Worm (Caenorhabditis elegans) whole organism, young adult: ENCODE results near the gene Y53G8AR.6.

Experiments used
- B0336.3 ChIP-seq: fragments of 200-800 bp; sonication (Bioruptor generic); IDR thresholded peaks from 2 replicates; pipeline ENCODE4 v1.3.6; 2022; ENCODE audit warnings: missing genetic modification characterization, missing compliant biosample characterization
- D2030.7 ChIP-seq: fragments of 200-800 bp; sonication (Bioruptor generic); IDR thresholded peaks from 2 replicates; pipeline ENCODE4 v1.3.6; 2022; ENCODE audit warnings: missing genetic modification reagents, missing genetic modification characterization, missing compliant biosample characterization
- F33H1.4 ChIP-seq: fragments of 200-800 bp; sonication (Bioruptor generic); IDR thresholded peaks from 2 replicates; pipeline ENCODE4 v1.3.6; 2022; ENCODE audit warnings: missing genetic modification reagents, missing genetic modification characterization, missing compliant biosample characterization
- F55B11.4 ChIP-seq: sonication (generic microtip); optimal IDR thresholded peaks from 2 replicates; lab custom pipeline; 2016; ENCODE audit warnings: missing compliant biosample characterization, missing genetic modification characterization, borderline replicate concordance; ENCODE audit not compliant: insufficient read depth
- K11D2.4 ChIP-seq: fragments of 200-800 bp; sonication (Bioruptor generic); IDR thresholded peaks from 2 replicates; pipeline ENCODE4 v1.3.6; 2022; ENCODE audit warnings: missing genetic modification reagents, missing genetic modification characterization, missing compliant biosample characterization
- Y53G8AR.9 ChIP-seq: fragments of 200-800 bp; sonication (Bioruptor generic); conservative IDR thresholded peaks from 2 replicates; pipeline ENCODE4 v1.3.6; 2022; ENCODE audit warnings: missing genetic modification reagents, missing genetic modification characterization, missing compliant biosample characterization
- ZK185.1 ChIP-seq: sonication (generic microtip); optimal IDR thresholded peaks from 2 replicates; lab custom pipeline; 2016; ENCODE audit warnings: mild to moderate bottlenecking, missing genetic modification characterization, missing compliant biosample characterization; ENCODE audit not compliant: poor library complexity, severe bottlenecking
- ceh-91 ChIP-seq: fragments of 200-800 bp; sonication (Bioruptor generic); IDR thresholded peaks from 2 replicates; pipeline ENCODE4 v1.3.6; 2022; ENCODE audit warnings: missing genetic modification reagents, missing genetic modification characterization, missing compliant biosample characterization
- dpl-1 ChIP-seq: fragments of 150-350 bp; optimal IDR thresholded peaks from 2 replicates; lab custom pipeline; 2014; ENCODE audit warnings: missing biosample characterization, missing genetic modification reagents, missing genetic modification characterization
- efl-1 ChIP-seq: fragments of 150-350 bp; optimal IDR thresholded peaks from 2 replicates; lab custom pipeline; 2014; ENCODE audit warnings: missing biosample characterization, missing genetic modification reagents, missing genetic modification characterization
- egrh-3 ChIP-seq: fragments of 200-800 bp; sonication (Bioruptor generic); IDR thresholded peaks from 2 replicates; pipeline ENCODE4 v1.3.6; 2022; ENCODE audit warnings: missing genetic modification reagents, missing genetic modification characterization, missing compliant biosample characterization
- fkh-3 ChIP-seq: sonication (generic microtip); optimal IDR thresholded peaks from 2 replicates; lab custom pipeline; 2016; ENCODE audit warnings: mild to moderate bottlenecking, missing genetic modification characterization, missing compliant biosample characterization
- hmg-1.2 ChIP-seq: fragments of 200-800 bp; sonication (Bioruptor generic); IDR thresholded peaks from 2 replicates; pipeline ENCODE4 v1.3.6; 2022; ENCODE audit warnings: missing genetic modification reagents, missing genetic modification characterization, missing compliant biosample characterization
- let-607 ChIP-seq, 2 experiments: fragments of 200-800 bp in 1 of 2; sonication (Bioruptor generic) in 1 of 2; sonication (generic microtip) in 1 of 2; optimal IDR thresholded peaks; 2 replicates each; lab custom pipeline; 2016 to 2018; ENCODE audit warnings: mild to moderate bottlenecking in 2 of 2, missing compliant biosample characterization in 2 of 2, missing genetic modification characterization in 2 of 2, moderate library complexity in 2 of 2, missing genotype in 1 of 2
- lin-40 ChIP-seq: sonication (generic microtip); optimal IDR thresholded peaks from 2 replicates; lab custom pipeline; 2016; ENCODE audit warnings: missing genetic modification characterization, mild to moderate bottlenecking, missing compliant biosample characterization, missing genotype, missing genetic modification reagents
- lin-54 ChIP-seq: fragments of 200-800 bp; sonication (Bioruptor generic); optimal IDR thresholded peaks from 2 replicates; lab custom pipeline; 2018; ENCODE audit warnings: mild to moderate bottlenecking, missing genetic modification characterization, missing compliant biosample characterization
- lsl-1 ChIP-seq: fragments of 200-800 bp; sonication (Bioruptor generic); optimal IDR thresholded peaks from 2 replicates; lab custom pipeline; 2018; ENCODE audit warnings: mild to moderate bottlenecking, missing genetic modification characterization, moderate library complexity, missing compliant biosample characterization
- madf-10 ChIP-seq: sonication (generic microtip); optimal IDR thresholded peaks from 2 replicates; lab custom pipeline; 2016; ENCODE audit warnings: mild to moderate bottlenecking, missing genetic modification characterization, missing compliant biosample characterization
- madf-6 ChIP-seq: fragments of 200-800 bp; sonication (Bioruptor generic); IDR thresholded peaks from 2 replicates; pipeline ENCODE4 v1.3.6; 2022; ENCODE audit warnings: missing genetic modification reagents, missing genetic modification characterization, missing compliant biosample characterization
- madf-8 ChIP-seq: fragments of 200-800 bp; sonication (Bioruptor generic); conservative IDR thresholded peaks from 2 replicates; pipeline ENCODE4 v1.3.6; 2022; ENCODE audit warnings: missing genetic modification reagents, missing genetic modification characterization, missing compliant biosample characterization
- mes-4 ChIP-seq: sonication (generic microtip); optimal IDR thresholded peaks from 2 replicates; lab custom pipeline; 2016; ENCODE audit warnings: missing genotype, missing genetic modification characterization, missing compliant biosample characterization
- nhr-120 ChIP-seq: fragments of 200-800 bp; sonication (Bioruptor generic); IDR thresholded peaks from 2 replicates; pipeline ENCODE4 v1.3.6; 2022; ENCODE audit warnings: missing genetic modification characterization, missing compliant biosample characterization
- nhr-27 ChIP-seq: fragments of 200-800 bp; sonication (Bioruptor generic); optimal IDR thresholded peaks from 2 replicates; lab custom pipeline; 2018; ENCODE audit warnings: mild to moderate bottlenecking, missing genetic modification characterization, moderate library complexity, missing compliant biosample characterization
- pbrm-1 ChIP-seq: fragments of 200-800 bp; sonication (Bioruptor generic); IDR thresholded peaks from 2 replicates; pipeline ENCODE4 v1.3.6; 2022; ENCODE audit warnings: missing genetic modification reagents, missing genetic modification characterization, missing compliant biosample characterization
- pha-4 ChIP-seq: fragments of 150-350 bp; sonication (generic microtip); optimal IDR thresholded peaks from 2 replicates; lab custom pipeline; 2014; ENCODE audit warnings: missing biosample characterization, missing genetic modification reagents, missing genetic modification characterization
- rec-8 ChIP-seq, 2 experiments: sonication (generic microtip); optimal IDR thresholded peaks; 2 replicates each; lab custom pipeline; 2016; ENCODE audit warnings: mild to moderate bottlenecking in 2 of 2, missing genetic modification characterization in 2 of 2, missing genetic modification reagents in 2 of 2, missing genotype in 2 of 2, missing biosample characterization in 1 of 2, missing compliant biosample characterization in 1 of 2, moderate library complexity in 1 of 2
- sdz-38 ChIP-seq: sonication (generic microtip); optimal IDR thresholded peaks from 2 replicates; lab custom pipeline; 2016; ENCODE audit warnings: missing genotype, missing genetic modification characterization, missing compliant biosample characterization
- unc-130 ChIP-seq: sonication (generic microtip); optimal IDR thresholded peaks from 2 replicates; lab custom pipeline; 2016; ENCODE audit warnings: missing genetic modification reagents, missing genetic modification characterization, missing compliant biosample characterization
- xnd-1 ChIP-seq: sonication (generic microtip); optimal IDR thresholded peaks from 2 replicates; lab custom pipeline; 2016; ENCODE audit warnings: missing genotype, missing genetic modification reagents, missing genetic modification characterization, missing compliant biosample characterization
- zfh-2 ChIP-seq: fragments of 200-800 bp; sonication (Bioruptor generic); conservative IDR thresholded peaks from 2 replicates; pipeline ENCODE4 v1.3.6; 2022; ENCODE audit warnings: missing genetic modification reagents, missing genetic modification characterization, missing compliant biosample characterization
- ztf-25 ChIP-seq: fragments of 200-800 bp; sonication (Bioruptor generic); IDR thresholded peaks from 2 replicates; pipeline ENCODE4 v1.3.6; 2022; ENCODE audit warnings: missing genetic modification reagents, missing genetic modification characterization, missing compliant biosample characterization
- ztf-3 ChIP-seq: fragments of 200-800 bp; sonication (Bioruptor generic); optimal IDR thresholded peaks from 2 replicates; lab custom pipeline; 2018; ENCODE audit warnings: mild to moderate bottlenecking, missing genetic modification characterization, missing compliant biosample characterization

The Y53G8AR.6 gene

DNA sequence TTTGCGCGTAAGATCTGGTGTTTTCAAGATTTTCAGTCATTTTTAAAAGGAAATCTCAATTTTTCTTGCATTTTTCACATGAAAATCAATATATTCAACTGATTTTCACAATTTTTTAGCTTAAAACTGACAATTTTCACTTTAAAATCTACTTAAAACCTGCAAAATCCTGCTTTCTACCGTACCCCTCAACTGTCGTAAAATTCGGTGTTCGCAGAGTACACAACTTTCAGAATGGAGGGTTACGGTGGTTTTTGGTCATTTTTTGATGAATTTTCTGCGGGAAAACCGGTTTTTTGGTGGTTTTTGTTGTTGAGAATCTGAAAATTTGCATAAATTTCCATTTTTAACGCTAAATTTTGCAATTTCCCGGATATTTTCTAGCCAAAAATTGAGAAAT, 17.6 kb downstream of the Y53G8AR.6 start:
- TF ChIP-seq rec-8 (tag; optimal IDR thresholded peaks at IDR 0.05; lab: Kevin White, UChicago) (no peak), lsl-1 (GFP tag; lab: Kevin White, UChicago) (peak; percentile 83), dpl-1 (GFP tag; lab: Kevin White, UChicago) (peak; percentile 11), madf-10 (tag; lab: Kevin White, UChicago) (no peak), zfh-2 (no peak), lin-54 (peak; percentile 0), madf-8 (GFP tag; lab: Robert Waterston, UW) (0 out of 2 replicates have a peak, but pooled peaks have one; percentile 9), ztf-3 (no peak), F33H1.4 (GFP tag; lab: Robert Waterston, UW) (peak; percentile 22; the same call in 1 of the 2 replicates), xnd-1 (tag; lab: Kevin White, UChicago) (peak; percentile 36), nhr-120 (GFP tag; lab: Robert Waterston, UW) (no peak), madf-6 (peak; percentile 57), efl-1 (GFP tag; lab: Kevin White, UChicago) (peak; percentile 60)

DNA sequence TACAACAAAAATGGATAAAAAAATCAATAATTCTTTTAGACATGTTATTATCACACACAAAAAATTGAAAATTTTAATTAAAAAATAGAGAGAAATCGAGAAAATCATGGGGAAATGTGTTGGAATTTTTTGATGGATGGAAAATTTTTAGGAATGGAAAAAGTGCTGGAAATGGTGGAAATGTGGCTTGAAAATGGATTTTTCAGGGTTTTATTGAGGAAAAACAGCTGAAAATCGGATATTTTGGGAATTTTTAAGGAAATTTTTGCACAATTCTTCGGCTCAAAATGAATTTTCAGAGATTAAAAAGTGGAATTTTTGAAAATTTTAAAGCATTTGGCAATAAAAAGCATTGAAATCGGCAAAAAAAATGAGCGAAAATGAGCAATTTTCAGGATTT, 23.3 kb downstream of the Y53G8AR.6 start:
- TF ChIP-seq hmg-1.2 (GFP tag; lab: Robert Waterston, UW), result 0 out of 2 replicates have a peak, but pooled peaks have one; percentile 2
- TF ChIP-seq egrh-3 (GFP tag; lab: Robert Waterston, UW), result 0 out of 2 replicates have a peak, but pooled peaks have one; percentile 3
- no peak for TF ChIP-seq K11D2.4 (GFP tag; lab: Robert Waterston, UW)
- no peak for TF ChIP-seq D2030.7 (GFP tag; lab: Robert Waterston, UW)
- no peak for TF ChIP-seq ZK185.1 (tag; lab: Kevin White, UChicago)
- TF ChIP-seq rec-8 (tag; optimal IDR thresholded peaks at IDR 0.05; lab: Kevin White, UChicago), result no peak
- no peak for TF ChIP-seq sdz-38 (tag; lab: Kevin White, UChicago)
- TF ChIP-seq ztf-25 (GFP tag; lab: Robert Waterston, UW), result peak; percentile 60; the same call in 1 of the 2 replicates
- TF ChIP-seq F55B11.4, result no peak
- 0 out of 2 replicates have a peak, but pooled peaks have one; percentile 9 for TF ChIP-seq B0336.3 (GFP tag; lab: Robert Waterston, UW)
- TF ChIP-seq madf-6, result peak; percentile 11; the same call in 1 of the 2 replicates
- no peak for TF ChIP-seq ceh-91 (GFP tag; lab: Robert Waterston, UW)
- TF ChIP-seq lin-40 (tag; lab: Kevin White, UChicago), result no peak

DNA sequence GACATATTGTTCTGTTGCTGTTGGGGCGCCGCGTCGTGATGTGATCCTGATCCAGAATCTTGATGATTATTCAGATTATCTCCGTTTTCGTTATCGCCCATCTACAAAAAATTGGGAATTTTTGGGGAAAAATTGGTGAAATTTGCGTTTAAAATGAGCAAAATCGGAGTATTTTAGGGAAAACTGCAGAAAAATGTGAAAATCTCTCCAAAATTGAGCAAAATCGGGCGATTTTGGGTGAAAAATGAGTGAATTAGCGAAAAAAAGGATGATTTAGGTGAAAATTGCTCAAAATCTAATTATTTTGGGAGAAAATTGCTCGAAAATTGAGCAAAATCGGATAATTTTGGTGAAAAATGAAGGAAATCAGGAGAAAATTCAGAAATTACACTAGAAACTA, 26.6 kb downstream of the Y53G8AR.6 start, which contains the start of gene Y53G8AR.9:
Gene Y53G8AR.9, minus strand, starts transcription at position 101 of the 400 bp plus-strand sequence.
- TF ChIP-seq F33H1.4 (GFP tag; lab: Robert Waterston, UW) (no peak), ceh-91 (GFP tag; lab: Robert Waterston, UW) (no peak), Y53G8AR.9 (GFP tag; lab: Robert Waterston, UW) (no peak), let-607 (tag; optimal IDR thresholded peaks at IDR 0.05; lab: Kevin White, UChicago) (no peak), nhr-27 (tag; lab: Kevin White, UChicago) (no peak), pbrm-1 (GFP tag; lab: Robert Waterston, UW) (no peak), mes-4 (tag; lab: Kevin White, UChicago) (no peak), pha-4 (tag; lab: Kevin White, UChicago) (no peak), unc-130 (GFP tag; lab: Kevin White, UChicago) (no peak), madf-8 (GFP tag; lab: Robert Waterston, UW) (no peak), fkh-3 (tag; lab: Kevin White, UChicago) (no peak)
